Fruit fly (Drosophila melanogaster): Measurements from ENCODE around the gene eEF1gamma.

eEF1gamma gene

dm6 chr3R:29219948-29220347 is at the start of gene eEF1gamma:
eEF1gamma (plus strand) TSS chr3R:29220172.
- TF ChIP-seq psq (optimal IDR thresholded peaks at IDR 0.05), result no peak
- no peak for TF ChIP-seq Sin3A (optimal IDR thresholded peaks at IDR 0.05)
- no peak for TF ChIP-seq insv (optimal IDR thresholded peaks at IDR 0.05)
- no peak for TF ChIP-seq Myc (optimal IDR thresholded peaks at IDR 0.05)
- no peak for TF ChIP-seq ttk (optimal IDR thresholded peaks at IDR 0.05)
- no peak for TF ChIP-seq h (optimal IDR thresholded peaks at IDR 0.05)

dm6 chr3R:29190984-29191383 is 29.0 kb upstream of the eEF1gamma start:
- no peak for TF ChIP-seq insv (optimal IDR thresholded peaks at IDR 0.05)

dm6 chr3R:29194957-29195356 is 25.0 kb upstream of the eEF1gamma start, which contains the start of gene jus:
jus (minus strand) TSS chr3R:29194994.
- TF ChIP-seq psq (optimal IDR thresholded peaks at IDR 0.05) (no peak), Myc (optimal IDR thresholded peaks at IDR 0.05) (no peak)

dm6 chr3R:29196967-29197611 is 22.9 kb upstream of the eEF1gamma start, which contains the start of gene CG14515:
CG14515 (plus strand) TSS chr3R:29197556.
- no peak for TF ChIP-seq Sin3A (optimal IDR thresholded peaks at IDR 0.05)
- no peak for TF ChIP-seq Myc (optimal IDR thresholded peaks at IDR 0.05)
- TF ChIP-seq insv (optimal IDR thresholded peaks at IDR 0.05), result no peak
- no peak for TF ChIP-seq ttk (optimal IDR thresholded peaks at IDR 0.05)
- TF ChIP-seq h (optimal IDR thresholded peaks at IDR 0.05), result no peak
- TF ChIP-seq psq (optimal IDR thresholded peaks at IDR 0.05), result no peak

dm6 chr3R:29198299-29198698 is 21.7 kb upstream of the eEF1gamma start:
- no peak for TF ChIP-seq h (optimal IDR thresholded peaks at IDR 0.05)

- TF ChIP-seq Sin3A (optimal IDR thresholded peaks at IDR 0.05), result no peak
Measured at dm6 chr3R:29199807-29200693, 19.9 kb upstream of the eEF1gamma start, which contains the start of gene CG11899. CG11899 (plus strand) TSS chr3R:29200454.

- TF ChIP-seq Sin3A (optimal IDR thresholded peaks at IDR 0.05), result no peak
- TF ChIP-seq insv (optimal IDR thresholded peaks at IDR 0.05), result no peak
- no peak for TF ChIP-seq Myc (optimal IDR thresholded peaks at IDR 0.05)
- TF ChIP-seq psq (optimal IDR thresholded peaks at IDR 0.05), result no peak
- TF ChIP-seq ttk (optimal IDR thresholded peaks at IDR 0.05), result no peak
- no peak for TF ChIP-seq h (optimal IDR thresholded peaks at IDR 0.05)
Measured at dm6 chr3R:29202418-29202817, 17.6 kb upstream of the eEF1gamma start, which contains the start of gene Mesh1. Mesh1 (minus strand) TSS chr3R:29202525.

- TF ChIP-seq insv (optimal IDR thresholded peaks at IDR 0.05), result no peak
- TF ChIP-seq Myc (optimal IDR thresholded peaks at IDR 0.05), result no peak
- no peak for TF ChIP-seq h (optimal IDR thresholded peaks at IDR 0.05)
- no peak for TF ChIP-seq ttk (optimal IDR thresholded peaks at IDR 0.05)
- no peak for TF ChIP-seq Sin3A (optimal IDR thresholded peaks at IDR 0.05)
- no peak for TF ChIP-seq psq (optimal IDR thresholded peaks at IDR 0.05)
Measured at dm6 chr3R:29204033-29204432, 15.9 kb upstream of the eEF1gamma start, which contains the start of gene Cyt-c1L. Cyt-c1L (minus strand) TSS chr3R:29204133.

dm6 chr3R:29204612-29205480 is 15.1 kb upstream of the eEF1gamma start:
- TF ChIP-seq Sin3A (optimal IDR thresholded peaks at IDR 0.05), result no peak
- TF ChIP-seq ttk (optimal IDR thresholded peaks at IDR 0.05), result no peak
- TF ChIP-seq psq (optimal IDR thresholded peaks at IDR 0.05), result no peak
- TF ChIP-seq insv (optimal IDR thresholded peaks at IDR 0.05), result no peak
- no peak for TF ChIP-seq Myc (optimal IDR thresholded peaks at IDR 0.05)
- TF ChIP-seq h (optimal IDR thresholded peaks at IDR 0.05), result no peak

- TF ChIP-seq Myc (optimal IDR thresholded peaks at IDR 0.05), result no peak
- no peak for TF ChIP-seq h (optimal IDR thresholded peaks at IDR 0.05)
Measured at dm6 chr3R:29206198-29207011, 13.6 kb upstream of the eEF1gamma start.

- TF ChIP-seq ttk (optimal IDR thresholded peaks at IDR 0.05) (no peak), Myc (optimal IDR thresholded peaks at IDR 0.05) (no peak), insv (optimal IDR thresholded peaks at IDR 0.05) (no peak), Sin3A (optimal IDR thresholded peaks at IDR 0.05) (no peak), h (optimal IDR thresholded peaks at IDR 0.05) (no peak), psq (optimal IDR thresholded peaks at IDR 0.05) (no peak)
Measured at dm6 chr3R:29207012-29207656, 12.8 kb upstream of the eEF1gamma start.
